Worm (Caenorhabditis elegans) whole organism, L3 larva: ENCODE measurements around the gene pab-2.

Experiments
- R02D3.7 ChIP-seq: fragments of 150-350 bp; optimal IDR thresholded peaks from 2 replicates; lab custom pipeline; 2014; ENCODE audit warnings: missing biosample characterization, missing genetic modification characterization
- ceh-9 ChIP-seq: sonication (generic microtip); optimal IDR thresholded peaks from 2 replicates; lab custom pipeline; 2018; ENCODE audit warnings: missing biosample characterization, missing genetic modification characterization
- eor-1 ChIP-seq, 2 experiments: fragments of 150-350 bp; optimal IDR thresholded peaks; 2 replicates each; lab custom pipeline; 2014 to 2018; ENCODE audit warnings: missing biosample characterization in 2 of 2, missing genetic modification characterization in 2 of 2
- jun-1 ChIP-seq: fragments of 150-350 bp; optimal IDR thresholded peaks from 2 replicates; lab custom pipeline; 2014; ENCODE audit warnings: missing biosample characterization, missing genetic modification reagents, missing genetic modification characterization
- lin-39 ChIP-seq: fragments of 150-350 bp; optimal IDR thresholded peaks from 2 replicates; lab custom pipeline; 2018; ENCODE audit warnings: missing biosample characterization, missing genetic modification reagents, missing genetic modification characterization
- nfya-1 ChIP-seq: sonication (generic microtip); optimal IDR thresholded peaks from 2 replicates; lab custom pipeline; 2017; ENCODE audit warnings: missing genetic modification characterization, mild to moderate bottlenecking, missing compliant biosample characterization, antibody characterized with exemption, moderate library complexity; ENCODE audit not compliant: insufficient read depth
- nhr-28 ChIP-seq: fragments of 150-350 bp; optimal IDR thresholded peaks from 2 replicates; lab custom pipeline; 2014; ENCODE audit warnings: missing biosample characterization, missing genetic modification characterization
- pha-4 ChIP-seq: fragments of 150-350 bp; optimal IDR thresholded peaks from 2 replicates; lab custom pipeline; 2014; ENCODE audit warnings: missing biosample characterization, missing genetic modification reagents, missing genetic modification characterization
- sea-2 ChIP-seq: fragments of 150-350 bp; sonication (generic microtip); optimal IDR thresholded peaks from 4 replicates; lab custom pipeline; 2014; ENCODE audit warnings: missing biosample characterization, missing genetic modification reagents, missing genetic modification characterization

DNA sequence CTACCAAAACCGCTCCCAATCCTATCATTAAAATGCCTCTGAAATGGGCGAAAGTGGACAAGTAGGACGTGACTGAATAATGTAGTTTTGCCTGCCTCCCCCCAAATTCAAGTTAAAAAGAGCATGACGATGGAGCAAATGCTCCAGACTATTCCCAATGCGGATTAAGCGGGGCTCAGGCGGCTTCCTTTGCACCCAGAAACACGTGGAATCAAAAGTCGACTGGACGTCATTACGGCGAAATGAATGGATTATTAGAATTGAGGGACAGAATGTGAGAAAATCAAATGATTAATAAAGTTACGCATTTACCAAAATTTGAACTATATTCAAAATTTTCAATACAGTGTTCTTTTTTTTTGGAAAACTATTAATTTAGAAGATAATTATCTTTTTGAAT is 27.3 kb downstream of the pab-2 start:
- no peak for TF ChIP-seq nhr-28 (tag; lab: Kevin White, UChicago)
- TF ChIP-seq ceh-9 (tag; lab: Kevin White, UChicago): no peak
- TF ChIP-seq nfya-1 (tag; lab: Kevin White, UChicago): no peak
- no peak for TF ChIP-seq jun-1 (tag; lab: Kevin White, UChicago)
- no peak for TF ChIP-seq sea-2
- no peak for TF ChIP-seq pha-4 (tag; lab: Kevin White, UChicago)
- TF ChIP-seq eor-1 (tag; optimal IDR thresholded peaks at IDR 0.05; lab: Kevin White, UChicago): no peak
- TF ChIP-seq lin-39 (tag; lab: Kevin White, UChicago): no peak
- no peak for TF ChIP-seq R02D3.7 (tag; lab: Kevin White, UChicago)
